Fruit fly (Drosophila melanogaster) whole organism, embryonic: ENCODE measurements around the gene CG4770.

Source experiments
- Awh ChIP-seq: fragments of 200-800 bp; sonication (Bioruptor generic); IDR thresholded peaks from 2 replicates; pipeline ENCODE4, ENCODE4 v1.3.6; 2022; ENCODE audit warnings: missing biosample characterization, missing genetic modification characterization
- Doc3 ChIP-seq: fragments of 200-800 bp; sonication (Bioruptor generic); IDR thresholded peaks from 3 replicates; pipeline ENCODE4 v1.3.6; 2022; ENCODE audit warnings: missing biosample characterization, missing genetic modification characterization; ENCODE audit not compliant: partially characterized antibody
- Lim3 ChIP-seq: fragments of 200-800 bp; sonication (Bioruptor generic); IDR thresholded peaks from 2 replicates; pipeline ENCODE4 v1.3.6; 2022; ENCODE audit warnings: missing biosample characterization, missing genetic modification characterization

dm6 chr3R:19901742-19902141 lies 16.6 kb upstream of the CG4770 start:
- TF ChIP-seq Awh (GFP tag; lab: Robert Waterston, UW) (no peak), Lim3 (GFP tag; lab: Robert Waterston, UW) (no peak), Doc3 (GFP tag; lab: Robert Waterston, UW) (no peak)
